Worm (Caenorhabditis elegans): ENCODE results near the gene spk-1.

spk-1 gene

ce11 chrIII:9467095-9467494 is 10.7 kb downstream of the spk-1 start, which contains the start of gene baf-1 (continued):
- no peak for TF ChIP-seq ZK185.1 (tag; optimal IDR thresholded peaks at IDR 0.05; ENCODE audit: poor library complexity, severe bottlenecking)
- TF ChIP-seq Y53F4B.3 (GFP tag; IDR thresholded peaks at IDR 0.05) = no peak
- TF ChIP-seq tbp1 (GFP tag; optimal IDR thresholded peaks at IDR 0.05) = peak; percentile 50
- TF ChIP-seq bed-1 (GFP tag; IDR thresholded peaks at IDR 0.05) = no peak
- no peak for TF ChIP-seq die-1 (tag; optimal IDR thresholded peaks at IDR 0.05)
- TF ChIP-seq attf-6 (GFP tag; IDR thresholded peaks at IDR 0.05) = no peak
- 0 out of 2 replicates have a peak, but pooled peaks have one; percentile 28 for TF ChIP-seq attf-3 (GFP tag; conservative IDR thresholded peaks at IDR 0.05)
- peak; percentile 97 for TF ChIP-seq mcd-1 (GFP tag; IDR thresholded peaks at IDR 0.05)
- TF ChIP-seq egl-44 (GFP tag; IDR thresholded peaks at IDR 0.05) = no peak
- TF ChIP-seq lin-35 (GFP tag; optimal IDR thresholded peaks at IDR 0.05) = peak in 1 of 3 experiments; percentile 51
- no peak for TF ChIP-seq F37B4.10 (GFP tag; IDR thresholded peaks at IDR 0.05)
- TF ChIP-seq madf-3 (GFP tag; IDR thresholded peaks at IDR 0.05) = no peak
- TF ChIP-seq F23B12.7 (tag; optimal IDR thresholded peaks at IDR 0.05; ENCODE audit: insufficient read depth) = no peak
- peak; percentile 50 for TF ChIP-seq lin-40 (tag; optimal IDR thresholded peaks at IDR 0.05)
- peak; percentile 27; the same call in 1 of the 2 replicates for TF ChIP-seq D2030.7 (GFP tag; IDR thresholded peaks at IDR 0.05)
- 0 out of 2 replicates have a peak, but pooled peaks have one; percentile 37 for TF ChIP-seq B0336.3 (GFP tag; IDR thresholded peaks at IDR 0.05)
- no peak for TF ChIP-seq hlh-12 (tag; optimal IDR thresholded peaks at IDR 0.05)
- no peak for TF ChIP-seq C06A6.2 (GFP tag; conservative IDR thresholded peaks at IDR 0.05)
- TF ChIP-seq sptf-2 (GFP tag; optimal IDR thresholded peaks at IDR 0.05) = no peak
- no peak for TF ChIP-seq nhr-120 (GFP tag; IDR thresholded peaks at IDR 0.05)
- TF ChIP-seq akir-1 (GFP tag; optimal IDR thresholded peaks at IDR 0.05) = no peak
- TF ChIP-seq F57C9.4 (tag; optimal IDR thresholded peaks at IDR 0.05) = no peak
- no peak for TF ChIP-seq dpl-1 (GFP tag; optimal IDR thresholded peaks at IDR 0.05)
- TF ChIP-seq hlh-26 (GFP tag; conservative IDR thresholded peaks at IDR 0.05) = no peak
- TF ChIP-seq ztf-26 (tag; optimal IDR thresholded peaks at IDR 0.05) = no peak
- TF ChIP-seq tbx-9 (tag; optimal IDR thresholded peaks at IDR 0.05; ENCODE audit: borderline replicate concordance) = no peak
- TF ChIP-seq attf-5 (GFP tag; optimal IDR thresholded peaks at IDR 0.05) = peak; percentile 81
- TF ChIP-seq ztf-28 (GFP tag; IDR thresholded peaks at IDR 0.05) = no peak
- no peak for TF ChIP-seq lir-1 (GFP tag; conservative IDR thresholded peaks at IDR 0.05)

- TF ChIP-seq ama-1 (optimal IDR thresholded peaks at IDR 0.05) (no peak), ama-1 (GFP tag; optimal IDR thresholded peaks at IDR 0.05) (no peak), nhr-27 (tag; optimal IDR thresholded peaks at IDR 0.05) (no peak), tbx-9 (tag; optimal IDR thresholded peaks at IDR 0.05; ENCODE audit: borderline replicate concordance) (no peak), atf-7 (tag; optimal IDR thresholded peaks at IDR 0.05) (no peak), Y79H2A.3 (GFP tag; conservative IDR thresholded peaks at IDR 0.05) (no peak), pha-4 (tag; optimal IDR thresholded peaks at IDR 0.05) (no peak), mxl-1 (tag; optimal IDR thresholded peaks at IDR 0.05) (no peak), chd-7 (tag; optimal IDR thresholded peaks at IDR 0.05) (no peak), snpc-4 (GFP tag; optimal IDR thresholded peaks at IDR 0.05) (no peak), snpc-4 (tag; optimal IDR thresholded peaks at IDR 0.05) (no peak), nfya-1 (tag; optimal IDR thresholded peaks at IDR 0.05; ENCODE audit: borderline replicate concordance, insufficient read depth) (no peak), K12H6.12 (tag; optimal IDR thresholded peaks at IDR 0.05) (no peak), Y67H2A.10 (GFP tag; conservative IDR thresholded peaks at IDR 0.05) (no peak), B0336.3 (GFP tag; IDR thresholded peaks at IDR 0.05) (no peak)
These were observed 11.4 kb downstream of the spk-1 start, which contains the start of gene tag-342 for ce11 chrIII:9467857-9468256. Gene tag-342, plus strand, starts transcription at chrIII:9468157.
